Fruit fly (Drosophila melanogaster) Kc167 (cell line): ENCODE data around the gene CG2182.

Experiments used
- Myc ChIP-seq: fragments of >200 bp; optimal IDR thresholded peaks from 2 replicates; lab custom pipeline; 2017; ENCODE audit warnings: missing external identifiers
- Sin3A ChIP-seq: fragments of >200 bp; optimal IDR thresholded peaks from 2 replicates; lab custom pipeline; 2018; ENCODE audit warnings: missing external identifiers
- h ChIP-seq: fragments of >200 bp; optimal IDR thresholded peaks from 3 replicates; lab custom pipeline; 2018; ENCODE audit warnings: missing external identifiers
- insv ChIP-seq: fragments of >200 bp; optimal IDR thresholded peaks from 3 replicates; lab custom pipeline; 2018; ENCODE audit warnings: missing external identifiers
- psq ChIP-seq: fragments of >200 bp; optimal IDR thresholded peaks from 2 replicates; lab custom pipeline; 2017; ENCODE audit warnings: missing external identifiers

dm6 chr3R:5705469-5706067 is 45.9 kb upstream of the CG2182 start:
- TF ChIP-seq h (lab: Kevin White, UChicago) (no peak), psq (lab: Kevin White, UChicago) (no peak), insv (lab: Kevin White, UChicago) (no peak), Myc (lab: Kevin White, UChicago) (no peak), Sin3A (lab: Kevin White, UChicago) (no peak)
